Worm (Caenorhabditis elegans) whole organism, mixed stage, embryonic: ENCODE results near the gene tag-340.
"Not testable (repeated sequence)": the region's sequence is repeated elsewhere in the genome, so short reads cannot be mapped to it uniquely, and the experiment has no call there.

Experiments
- bed-3 ChIP-seq: fragments of 200-800 bp; sonication (Bioruptor generic); optimal IDR thresholded peaks from 3 replicates; lab custom pipeline; 2018; ENCODE audit warnings: mild to moderate bottlenecking, missing genetic modification characterization, moderate library complexity, missing compliant biosample characterization
- ceh-39 ChIP-seq: fragments of 150-350 bp; optimal IDR thresholded peaks from 2 replicates; lab custom pipeline; 2014; ENCODE audit warnings: missing biosample characterization, missing genetic modification characterization
- ceh-43 ChIP-seq: fragments of 200-800 bp; sonication (Bioruptor generic); optimal IDR thresholded peaks from 2 replicates; lab custom pipeline; 2018; ENCODE audit warnings: mild to moderate bottlenecking, missing genetic modification characterization, moderate library complexity, missing compliant biosample characterization
- ceh-83 ChIP-seq: fragments of 200-800 bp; sonication (Bioruptor generic); optimal IDR thresholded peaks from 2 replicates; lab custom pipeline; 2018; ENCODE audit warnings: mild to moderate bottlenecking, missing genetic modification characterization, missing compliant biosample characterization
- ces-1 ChIP-seq: fragments of 150-350 bp; optimal IDR thresholded peaks from 2 replicates; lab custom pipeline; 2014; ENCODE audit warnings: missing biosample characterization, missing genetic modification reagents, missing genetic modification characterization
- cnd-1 ChIP-seq: fragments of 200-800 bp; sonication (Bioruptor generic); optimal IDR thresholded peaks from 2 replicates; lab custom pipeline; 2018; ENCODE audit warnings: mild to moderate bottlenecking, missing genetic modification characterization, missing compliant biosample characterization
- drap-1 ChIP-seq: fragments of 200-800 bp; sonication (Bioruptor generic); optimal IDR thresholded peaks from 3 replicates; lab custom pipeline; 2018; ENCODE audit warnings: mild to moderate bottlenecking, missing genetic modification characterization, missing compliant biosample characterization
- flh-1 ChIP-seq: fragments of 200-800 bp; sonication (Bioruptor generic); optimal IDR thresholded peaks from 2 replicates; lab custom pipeline; 2018; ENCODE audit warnings: mild to moderate bottlenecking, missing genetic modification characterization, moderate library complexity, missing compliant biosample characterization
- ham-2 ChIP-seq: fragments of 200-800 bp; sonication (Bioruptor generic); optimal IDR thresholded peaks from 2 replicates; lab custom pipeline; 2018; ENCODE audit warnings: mild to moderate bottlenecking, missing genetic modification characterization, missing compliant biosample characterization
- lin-32 ChIP-seq: fragments of 200-800 bp; sonication (Bioruptor generic); optimal IDR thresholded peaks from 2 replicates; lab custom pipeline; 2018; ENCODE audit warnings: mild to moderate bottlenecking, missing genetic modification characterization, missing compliant biosample characterization
- lsy-2 ChIP-seq: fragments of 150-350 bp; optimal IDR thresholded peaks from 2 replicates; lab custom pipeline; 2014; ENCODE audit warnings: missing biosample characterization, missing genetic modification characterization
- mab-5 ChIP-seq: fragments of 150-350 bp; optimal IDR thresholded peaks from 2 replicates; lab custom pipeline; 2014; ENCODE audit warnings: missing biosample characterization, missing genetic modification characterization
- mep-1 ChIP-seq: fragments of 150-350 bp; optimal IDR thresholded peaks from 2 replicates; lab custom pipeline; 2017; ENCODE audit warnings: missing biosample characterization, missing genetic modification reagents, missing genetic modification characterization, inconsistent platforms
- mls-2 ChIP-seq: sonication (generic microtip); optimal IDR thresholded peaks from 2 replicates; lab custom pipeline; 2016; ENCODE audit warnings: mild to moderate bottlenecking, missing genetic modification characterization, moderate library complexity, missing compliant biosample characterization
- nhr-237 ChIP-seq: fragments of 150-350 bp; optimal IDR thresholded peaks from 2 replicates; lab custom pipeline; 2014; ENCODE audit warnings: missing biosample characterization, missing genetic modification characterization
- nhr-28 ChIP-seq: fragments of 150-350 bp; optimal IDR thresholded peaks from 2 replicates; lab custom pipeline; 2014; ENCODE audit warnings: missing biosample characterization, missing genetic modification characterization
- nhr-76 ChIP-seq: sonication (generic microtip); optimal IDR thresholded peaks from 2 replicates; lab custom pipeline; 2017; ENCODE audit warnings: missing biosample characterization, missing genetic modification characterization
- pha-4 ChIP-seq: fragments of 150-350 bp; optimal IDR thresholded peaks from 2 replicates; lab custom pipeline; 2018; ENCODE audit warnings: missing biosample characterization, missing genetic modification reagents, missing genetic modification characterization
- sem-2 ChIP-seq: fragments of 200-800 bp; sonication (Bioruptor generic); optimal IDR thresholded peaks from 2 replicates; lab custom pipeline; 2018; ENCODE audit warnings: mild to moderate bottlenecking, missing genetic modification characterization, missing compliant biosample characterization
- sptf-1 ChIP-seq: sonication (generic microtip); optimal IDR thresholded peaks from 2 replicates; lab custom pipeline; 2017; ENCODE audit warnings: mild to moderate bottlenecking, missing genetic modification characterization, moderate library complexity, missing compliant biosample characterization
- tbx-8 ChIP-seq: fragments of 200-800 bp; sonication (Bioruptor generic); optimal IDR thresholded peaks from 2 replicates; lab custom pipeline; 2018; ENCODE audit warnings: mild to moderate bottlenecking, missing genetic modification characterization, moderate library complexity, missing compliant biosample characterization
- unc-62 ChIP-seq: fragments of 150-350 bp; optimal IDR thresholded peaks from 2 replicates; lab custom pipeline; 2014; ENCODE audit warnings: missing biosample characterization, missing genetic modification reagents, missing genetic modification characterization
- ztf-11 ChIP-seq: fragments of 150-350 bp; optimal IDR thresholded peaks from 2 replicates; lab custom pipeline; 2014; ENCODE audit warnings: missing biosample characterization, missing genetic modification characterization

tag-340 gene

DNA sequence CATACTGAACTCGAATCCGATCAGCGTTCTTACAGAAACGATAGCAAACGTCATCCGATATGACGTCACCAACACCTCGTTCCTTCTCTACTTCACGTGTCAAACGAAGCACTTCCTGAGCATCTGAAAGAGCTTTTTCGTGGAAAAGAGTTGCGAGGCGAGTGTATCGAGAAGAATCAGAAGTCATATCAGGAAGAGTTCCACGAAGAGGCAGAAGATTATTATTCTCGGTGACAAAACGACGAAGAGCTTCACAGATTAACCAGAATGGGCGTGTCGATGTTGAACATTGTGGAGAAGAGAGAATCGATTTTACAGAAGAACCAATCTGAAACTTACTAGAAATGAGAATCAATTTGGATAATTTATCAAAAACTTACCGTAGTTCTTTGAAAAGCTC is 18.6 kb downstream of the tag-340 start:
- TF ChIP-seq mls-2: no peak
- TF ChIP-seq ceh-43 (GFP tag; lab: Kevin White, UChicago): no peak

- TF ChIP-seq nhr-76: no peak
- TF ChIP-seq cnd-1 (tag; lab: Kevin White, UChicago): no peak
- TF ChIP-seq flh-1 (GFP tag; lab: Kevin White, UChicago): no peak
- TF ChIP-seq, all 35 proteins: peak for 0
Observed at ce11 chrIII:4920221-4920620, 19.9 kb downstream of the tag-340 start, which contains the start of gene ula-1. TSS of gene ula-1 (minus strand) at chrIII:4920321.

- not testable (repeated sequence) for TF ChIP-seq drap-1 (GFP tag; lab: Kevin White, UChicago); ztf-11 (tag; lab: Kevin White, UChicago); sptf-1 (tag; lab: Kevin White, UChicago)
Observed at ce11 chrIII:4922020-4922419, 21.7 kb downstream of the tag-340 start, which contains the start of gene mmab-1. TSS of gene mmab-1 (minus strand) at chrIII:4922114.

- no peak for TF ChIP-seq ham-2
Observed at ce11 chrIII:4924134-4924533, 23.8 kb downstream of the tag-340 start.

- TF ChIP-seq bed-3 (no peak), sptf-1 (tag; lab: Kevin White, UChicago) (peak; percentile 66), ces-1 (peak; percentile 21), mls-2 (no peak), lsy-2 (tag; lab: Kevin White, UChicago) (peak; percentile 15), pha-4 (tag; lab: Kevin White, UChicago) (peak; percentile 9)
Observed at ce11 chrIII:4930154-4930679, 29.9 kb downstream of the tag-340 start, which contains the start of gene set-2. TSS of gene set-2 (minus strand) at chrIII:4930204.

DNA sequence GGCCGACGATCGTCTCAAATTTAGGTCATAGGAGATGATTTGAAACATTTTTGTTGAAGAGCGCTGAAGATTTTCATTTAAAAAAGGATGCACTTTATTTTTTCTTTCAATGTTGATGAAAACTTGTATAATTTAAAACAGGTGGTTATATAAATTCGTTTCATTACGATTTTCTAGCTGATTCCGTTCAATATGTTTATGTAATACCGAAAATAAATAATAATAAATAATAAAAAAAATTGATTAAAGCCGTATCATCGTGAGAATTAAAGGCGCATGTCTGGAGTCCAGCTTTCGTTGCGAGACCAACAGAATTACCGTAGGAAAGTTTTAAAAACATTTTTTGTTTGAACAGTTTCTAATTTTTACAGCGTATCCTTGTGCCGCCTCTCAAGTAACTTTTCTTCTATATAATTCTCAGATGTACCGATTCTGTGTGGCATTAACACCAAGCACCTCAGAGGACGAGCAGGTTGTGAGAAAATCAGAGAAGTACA is 31.9 kb downstream of the tag-340 start, which contains the start of the genes C26E6.12 and eri-9:
TSS of gene C26E6.12 (minus strand) at position 51 of the 497 bp plus-strand sequence.
TSS of gene eri-9 (plus strand) at position 248 of the 497 bp plus-strand sequence.
- TF ChIP-seq unc-62 (GFP tag; lab: Kevin White, UChicago) (no peak), ces-1 (no peak), tbx-8 (no peak), sptf-1 (tag; lab: Kevin White, UChicago) (no peak), mab-5 (no peak)

ce11 chrIII:4934896-4935628 is 34.8 kb downstream of the tag-340 start, which contains the start of gene mrps-18C:
TSS of gene mrps-18C (plus strand) at chrIII:4935578.
- TF ChIP-seq ceh-43 (GFP tag; lab: Kevin White, UChicago): no peak

DNA sequence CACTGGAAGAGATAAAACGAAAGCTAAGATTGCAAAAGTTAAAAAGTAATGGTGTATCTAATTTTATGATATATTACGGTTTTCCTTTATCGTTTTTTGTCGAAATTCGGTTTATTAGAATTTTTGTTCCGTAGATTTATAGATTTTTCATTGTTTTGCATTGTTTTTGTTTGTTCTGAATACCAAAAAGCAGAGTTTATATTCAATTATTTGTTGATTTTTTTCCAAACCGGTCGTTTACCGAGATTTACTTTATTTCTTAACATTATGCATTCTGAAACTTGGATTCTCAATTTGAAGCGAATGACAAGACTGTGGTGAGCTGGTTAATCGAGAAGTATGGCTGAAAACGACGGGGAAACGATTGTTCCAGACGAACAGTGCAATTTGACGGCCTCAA is 36.7 kb downstream of the tag-340 start, which contains the start of gene fsn-1:
TSS of gene fsn-1 (plus strand) at position 301 of the 400 bp plus-strand sequence.
- no peak for TF ChIP-seq drap-1 (GFP tag; lab: Kevin White, UChicago)
- no peak for TF ChIP-seq pha-4 (tag; lab: Kevin White, UChicago)
- TF ChIP-seq flh-1 (GFP tag; lab: Kevin White, UChicago): no peak
- no peak for TF ChIP-seq nhr-28 (tag; lab: Kevin White, UChicago)
- no peak for TF ChIP-seq mep-1 (tag; lab: Kevin White, UChicago)
- no peak for TF ChIP-seq nhr-76
- TF ChIP-seq unc-62 (GFP tag; lab: Kevin White, UChicago): no peak
- no peak for TF ChIP-seq nhr-237 (tag; lab: Kevin White, UChicago)
- no peak for TF ChIP-seq ceh-39 (tag; lab: Kevin White, UChicago)
- TF ChIP-seq ceh-83: no peak
- TF ChIP-seq sem-2 (GFP tag; lab: Kevin White, UChicago): no peak
- TF ChIP-seq tbx-8: no peak
- no peak for TF ChIP-seq lin-32 (GFP tag; lab: Kevin White, UChicago)
